Worm (Caenorhabditis elegans): Measurements from ENCODE around the gene T19H12.3.

Gene T19H12.3

ce11 chrV:4885372-4885771, at the start of gene T19H12.3:
Gene T19H12.3, plus strand, starts transcription at chrV:4885672.
- TF ChIP-seq him-1 (tag; optimal IDR thresholded peaks at IDR 0.05) = no peak
- TF ChIP-seq dao-5 (tag; optimal IDR thresholded peaks at IDR 0.05) = no peak
- no peak for TF ChIP-seq W03F9.2 (tag; optimal IDR thresholded peaks at IDR 0.05)

DNA sequence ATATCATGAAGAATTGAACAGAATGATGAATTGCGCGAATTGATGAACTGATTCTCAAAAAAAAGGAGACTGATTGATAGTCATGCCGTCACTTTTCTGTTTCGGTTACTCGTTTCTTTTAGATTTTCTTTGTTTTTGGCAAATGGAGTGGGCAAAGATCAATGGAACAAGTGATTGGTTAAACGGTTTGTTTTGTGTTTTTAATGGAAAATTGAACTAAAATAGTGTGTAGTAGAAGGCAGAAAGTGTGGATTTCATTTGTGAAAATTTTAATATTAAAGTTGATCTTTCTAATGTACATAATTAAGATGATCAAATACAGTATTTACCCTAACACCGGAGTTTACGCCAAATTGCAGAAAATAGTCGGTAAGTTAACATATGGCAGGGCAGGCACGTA, 45.6 kb upstream of the T19H12.3 start, which contains the start of gene nas-9:
Gene nas-9, minus strand, starts transcription at position 101 of the 400 bp plus-strand sequence.
- no peak for TF ChIP-seq dao-5 (tag; optimal IDR thresholded peaks at IDR 0.05)
- no peak for TF ChIP-seq him-1 (tag; optimal IDR thresholded peaks at IDR 0.05)
- TF ChIP-seq W03F9.2 (tag; optimal IDR thresholded peaks at IDR 0.05) = no peak

DNA sequence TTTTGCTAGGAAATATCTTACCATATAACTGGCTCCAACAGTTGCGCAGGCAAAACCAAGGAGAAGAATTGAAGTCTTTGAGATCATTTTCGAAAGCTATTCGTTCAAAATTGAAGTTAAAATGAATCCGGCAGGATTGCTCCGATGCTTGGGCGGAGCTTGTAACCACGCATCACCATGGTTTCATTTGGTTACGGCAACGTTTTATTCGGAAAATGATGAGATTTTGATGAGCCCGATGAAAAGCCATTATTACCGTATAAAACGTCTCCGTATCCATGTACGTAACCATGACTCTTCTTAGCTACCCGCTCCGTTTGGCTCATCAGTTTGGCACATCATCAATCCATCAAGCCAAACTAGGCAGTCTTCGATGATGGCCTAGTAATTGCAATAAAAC, 44.3 kb upstream of the T19H12.3 start, which contains the start of gene cwp-1:
Gene cwp-1, minus strand, starts transcription at position 101 of the 400 bp plus-strand sequence.
- TF ChIP-seq W03F9.2 (tag; optimal IDR thresholded peaks at IDR 0.05) (no peak), dao-5 (tag; optimal IDR thresholded peaks at IDR 0.05) (no peak), him-1 (tag; optimal IDR thresholded peaks at IDR 0.05) (no peak)

- TF ChIP-seq W03F9.2 (tag; optimal IDR thresholded peaks at IDR 0.05) = no peak
- TF ChIP-seq dao-5 (tag; optimal IDR thresholded peaks at IDR 0.05) = no peak
- no peak for TF ChIP-seq him-1 (tag; optimal IDR thresholded peaks at IDR 0.05)
These were observed 42.9 kb upstream of the T19H12.3 start, which contains the start of the genes cwp-2 and cwp-3 for ce11 chrV:4842544-4842943. Gene cwp-2, minus strand, starts transcription at chrV:4842644. Gene cwp-3, plus strand, starts transcription at chrV:4842836.

DNA sequence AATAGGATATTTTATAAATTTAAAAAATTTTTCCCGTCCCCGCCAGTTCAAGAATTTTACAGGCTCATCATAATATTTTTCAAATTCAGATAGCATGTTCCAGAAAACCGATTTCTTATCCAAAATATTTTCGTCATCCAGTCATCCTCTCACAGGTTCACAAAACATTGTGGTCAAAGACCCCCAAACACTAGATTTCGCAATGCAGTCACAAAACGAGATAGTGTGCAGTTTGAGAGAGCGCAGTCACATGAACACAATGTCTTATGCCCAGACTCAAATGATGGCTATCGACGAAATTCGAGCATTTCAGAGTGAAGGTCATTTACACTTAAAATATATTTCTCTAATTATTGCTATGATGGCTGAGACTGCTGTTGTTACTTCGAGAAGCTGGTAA, 40.9 kb upstream of the T19H12.3 start, which contains the start of gene abhd-5.2:
Gene abhd-5.2, plus strand, starts transcription at position 95 of the 400 bp plus-strand sequence.
- TF ChIP-seq W03F9.2 (tag; optimal IDR thresholded peaks at IDR 0.05) (peak; percentile 11), dao-5 (tag; optimal IDR thresholded peaks at IDR 0.05) (no peak)

- TF ChIP-seq W03F9.2 (tag; optimal IDR thresholded peaks at IDR 0.05) = no peak
- TF ChIP-seq dao-5 (tag; optimal IDR thresholded peaks at IDR 0.05) = no peak
- TF ChIP-seq him-1 (tag; optimal IDR thresholded peaks at IDR 0.05) = no peak
These were observed 39.0 kb upstream of the T19H12.3 start for ce11 chrV:4846507-4846906.

DNA sequence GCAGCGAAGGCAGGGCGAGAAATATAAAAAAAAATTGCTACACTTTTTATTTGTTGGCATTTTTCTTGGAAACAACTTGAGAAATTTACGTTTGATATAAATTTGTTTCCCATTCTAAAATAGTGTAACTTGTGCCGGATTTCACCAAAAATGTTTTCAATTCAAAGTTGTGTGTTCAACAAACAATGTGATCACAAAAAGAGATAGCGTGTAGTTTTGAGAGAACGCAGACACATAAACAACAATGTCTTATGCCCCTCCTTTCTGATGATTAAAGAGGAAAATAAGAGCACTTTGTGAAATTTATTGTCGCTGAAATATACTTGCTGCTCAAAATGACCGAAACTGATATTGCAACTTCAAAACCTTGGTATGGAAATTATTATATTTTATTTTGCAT, 38.0 kb upstream of the T19H12.3 start, which contains the start of gene abhd-5.1:
Gene abhd-5.1, plus strand, starts transcription at position 230 of the 400 bp plus-strand sequence.
- TF ChIP-seq dao-5 (tag; optimal IDR thresholded peaks at IDR 0.05) = no peak
- TF ChIP-seq him-1 (tag; optimal IDR thresholded peaks at IDR 0.05) = no peak
- TF ChIP-seq W03F9.2 (tag; optimal IDR thresholded peaks at IDR 0.05) = peak; percentile 20

- TF ChIP-seq W03F9.2 (tag; optimal IDR thresholded peaks at IDR 0.05) (no peak), him-1 (tag; optimal IDR thresholded peaks at IDR 0.05) (no peak), dao-5 (tag; optimal IDR thresholded peaks at IDR 0.05) (no peak)
These were observed 35.0 kb upstream of the T19H12.3 start for ce11 chrV:4850446-4850845.

DNA sequence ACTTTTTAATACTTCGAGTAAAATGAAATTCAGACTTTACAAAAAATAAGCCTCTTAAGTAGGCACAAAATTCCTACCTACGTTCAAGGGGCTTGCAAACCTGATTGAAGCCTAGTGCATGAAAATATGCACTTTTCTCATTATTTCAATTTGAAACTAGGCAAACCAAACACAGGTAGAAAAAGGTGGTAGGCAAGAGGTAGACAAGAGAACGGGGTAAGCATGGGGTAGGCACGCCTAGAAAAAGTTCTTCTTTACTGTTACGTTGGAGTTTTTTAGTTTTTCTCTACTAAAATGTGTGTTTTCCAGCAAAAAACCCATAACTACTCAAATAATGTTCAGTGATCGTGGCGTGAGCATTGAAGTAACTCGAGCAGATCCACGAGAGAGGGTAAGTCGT, 34.3 kb upstream of the T19H12.3 start, which contains the start of gene nex-4:
Gene nex-4, plus strand, starts transcription at position 301 of the 400 bp plus-strand sequence.
- TF ChIP-seq W03F9.2 (tag; optimal IDR thresholded peaks at IDR 0.05) = no peak
- no peak for TF ChIP-seq him-1 (tag; optimal IDR thresholded peaks at IDR 0.05)
- no peak for TF ChIP-seq dao-5 (tag; optimal IDR thresholded peaks at IDR 0.05)

ce11 chrV:4851969-4852368, 33.5 kb upstream of the T19H12.3 start:
- no peak for TF ChIP-seq W03F9.2 (tag; optimal IDR thresholded peaks at IDR 0.05)
- no peak for TF ChIP-seq him-1 (tag; optimal IDR thresholded peaks at IDR 0.05)
- TF ChIP-seq dao-5 (tag; optimal IDR thresholded peaks at IDR 0.05) = no peak

DNA sequence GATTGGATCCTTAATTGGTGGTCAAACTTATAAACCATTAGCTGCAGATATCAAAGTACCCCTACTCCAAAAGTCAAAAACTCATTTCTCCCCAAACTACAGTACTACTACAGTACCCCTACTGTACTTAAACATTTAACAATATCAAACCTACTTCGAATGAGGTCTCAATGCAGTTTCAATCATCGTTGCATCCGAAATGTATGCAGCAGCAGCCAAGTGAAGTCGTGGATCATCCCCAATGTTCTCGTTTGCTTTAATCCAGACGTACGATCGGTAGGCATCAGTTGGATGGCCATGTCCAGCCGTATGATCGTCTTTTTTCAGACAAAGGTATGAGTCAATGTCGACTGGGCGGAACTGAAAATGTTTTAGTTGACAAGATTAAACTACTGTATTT, 27.9 kb upstream of the T19H12.3 start:
- no peak for TF ChIP-seq dao-5 (tag; optimal IDR thresholded peaks at IDR 0.05)
- no peak for TF ChIP-seq W03F9.2 (tag; optimal IDR thresholded peaks at IDR 0.05)
- TF ChIP-seq him-1 (tag; optimal IDR thresholded peaks at IDR 0.05) = no peak

DNA sequence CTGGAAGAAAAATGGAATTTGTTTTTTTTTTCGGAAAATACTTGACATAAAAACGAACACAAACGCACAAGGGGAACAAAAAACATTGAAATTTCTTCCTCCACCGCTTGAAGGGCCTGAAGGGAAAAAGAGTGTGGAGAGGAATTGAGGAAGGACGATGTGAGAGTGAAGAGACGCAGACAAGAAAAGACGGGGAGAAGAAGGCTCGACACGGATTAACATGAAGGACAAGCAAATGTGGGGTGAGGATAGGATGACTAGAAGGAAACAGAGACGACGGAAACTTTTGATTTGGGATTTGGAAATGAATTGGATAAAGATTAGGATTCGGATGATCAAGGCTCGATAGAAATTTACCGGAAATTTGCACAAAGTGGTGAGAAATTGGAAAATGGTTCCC, 24.9 kb upstream of the T19H12.3 start:
- TF ChIP-seq dao-5 (tag; optimal IDR thresholded peaks at IDR 0.05) (no peak), W03F9.2 (tag; optimal IDR thresholded peaks at IDR 0.05) (no peak), him-1 (tag; optimal IDR thresholded peaks at IDR 0.05) (no peak)

DNA sequence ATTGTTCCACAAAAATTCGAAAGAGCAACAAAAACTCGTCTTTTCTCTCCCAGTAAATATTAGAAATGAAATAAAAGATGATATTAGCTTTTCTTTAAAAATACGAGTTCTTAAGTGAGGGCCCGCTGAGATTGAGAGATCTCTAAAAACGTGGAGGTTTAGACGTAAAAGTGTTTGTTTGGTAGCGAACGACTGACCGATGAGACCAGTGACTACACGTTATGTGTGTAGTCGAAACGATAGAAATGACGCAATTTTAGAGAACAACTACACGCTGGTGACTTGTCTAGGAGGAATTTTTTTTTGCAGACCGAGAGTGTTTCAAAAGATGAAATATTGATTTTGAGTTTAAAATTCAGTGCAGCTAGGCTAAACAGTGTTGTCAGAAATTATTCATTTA, 22.7 kb upstream of the T19H12.3 start, which contains the start of gene C37H5.13:
Gene C37H5.13, minus strand, starts transcription at position 229 of the 400 bp plus-strand sequence.
- TF ChIP-seq him-1 (tag; optimal IDR thresholded peaks at IDR 0.05) (no peak), W03F9.2 (tag; optimal IDR thresholded peaks at IDR 0.05) (no peak), dao-5 (tag; optimal IDR thresholded peaks at IDR 0.05) (no peak)

DNA sequence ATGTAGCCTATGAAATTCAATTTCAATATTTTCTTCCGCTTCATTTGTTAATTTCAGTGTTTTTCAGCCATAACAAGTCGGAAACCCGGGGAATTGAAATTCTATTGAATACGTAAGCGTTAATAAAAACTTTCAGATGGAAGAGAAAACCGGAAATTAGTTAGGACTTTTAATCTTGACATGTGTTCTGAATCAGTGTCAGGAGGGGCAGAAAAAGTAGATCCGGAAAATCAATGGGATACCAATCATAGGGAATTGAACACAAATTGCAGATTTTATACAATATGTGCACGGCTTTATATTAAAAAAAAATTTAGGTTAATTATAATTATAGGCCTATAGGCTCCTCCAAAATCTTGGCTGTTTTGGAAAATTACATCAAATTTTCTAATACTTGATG, 21.1 kb upstream of the T19H12.3 start:
- TF ChIP-seq W03F9.2 (tag; optimal IDR thresholded peaks at IDR 0.05) (no peak), dao-5 (tag; optimal IDR thresholded peaks at IDR 0.05) (no peak), him-1 (tag; optimal IDR thresholded peaks at IDR 0.05) (no peak)

DNA sequence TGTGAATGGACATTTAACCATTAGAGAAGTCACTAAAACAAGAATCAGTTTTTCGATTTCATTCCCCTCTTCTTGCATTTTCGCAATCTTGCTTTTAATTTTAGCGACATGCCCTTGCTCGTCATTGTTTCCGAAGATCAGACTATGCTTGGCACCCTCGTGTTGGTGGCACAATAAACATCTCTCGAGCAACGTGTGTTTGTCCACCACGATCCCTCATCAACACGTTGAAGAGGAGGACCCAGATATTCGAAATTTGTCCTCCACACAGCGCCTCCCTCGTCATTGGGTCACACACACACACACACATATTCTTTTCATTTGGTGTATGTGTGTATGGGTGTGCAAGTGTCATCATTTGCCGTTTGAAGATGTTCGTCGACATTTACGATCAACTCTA, 20.1 kb upstream of the T19H12.3 start, which contains the start of gene srd-32:
Gene srd-32, plus strand, starts transcription at position 301 of the 400 bp plus-strand sequence.
- TF ChIP-seq dao-5 (tag; optimal IDR thresholded peaks at IDR 0.05) (no peak), W03F9.2 (tag; optimal IDR thresholded peaks at IDR 0.05) (no peak), him-1 (tag; optimal IDR thresholded peaks at IDR 0.05) (no peak)

Data from whole organism, L4/young adult.